Fruit fly (Drosophila melanogaster): Measurements from ENCODE around the gene RhoBTB.

RhoBTB gene

DNA sequence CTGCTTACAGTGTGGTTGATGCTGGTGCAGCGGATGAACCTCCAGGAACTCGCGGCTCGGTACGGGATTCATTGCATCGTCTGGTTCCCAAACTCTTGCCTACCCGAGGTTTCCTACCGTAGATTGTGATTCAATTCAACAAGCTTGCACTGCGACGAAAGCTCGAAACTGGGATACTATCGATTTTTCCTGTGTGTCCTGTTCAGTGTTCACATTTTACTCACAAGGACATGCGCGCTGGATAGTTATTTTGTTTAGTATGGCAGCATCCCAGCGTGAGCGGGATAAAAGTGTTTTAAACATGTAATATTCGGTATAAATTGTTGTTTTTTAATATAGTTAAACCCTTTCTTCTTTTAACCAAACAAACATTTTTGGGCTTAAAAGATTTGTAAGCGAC lies 49.8 kb downstream of the RhoBTB start, which contains the start of gene CG5282:
CG5282 (minus strand) TSS at position 184 of the 400 bp plus-strand sequence.
- TF ChIP-seq noc (tag; optimal IDR thresholded peaks at IDR 0.05): no peak

DNA sequence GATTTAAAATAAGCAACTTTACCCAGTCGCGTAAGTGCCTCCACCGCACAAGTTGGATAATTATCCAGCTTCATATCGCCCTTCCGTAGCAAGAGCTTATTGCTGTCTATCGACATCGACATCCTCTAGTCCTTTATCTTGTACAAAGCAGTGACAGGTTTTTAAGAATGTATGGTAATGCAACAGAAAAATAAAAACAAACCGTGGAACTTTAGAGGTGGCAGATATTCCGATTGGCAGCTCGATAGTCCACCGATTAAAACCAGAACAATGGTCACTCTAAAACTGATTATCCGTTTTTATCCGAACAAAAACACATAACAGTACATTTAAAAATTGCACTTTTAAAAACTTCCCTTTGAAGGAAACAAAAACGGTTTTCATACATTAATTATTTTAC lies 51.4 kb downstream of the RhoBTB start, which contains the start of gene CG5274:
CG5274 (minus strand) TSS at position 218 of the 400 bp plus-strand sequence.
- TF ChIP-seq noc (tag; optimal IDR thresholded peaks at IDR 0.05): no peak

DNA sequence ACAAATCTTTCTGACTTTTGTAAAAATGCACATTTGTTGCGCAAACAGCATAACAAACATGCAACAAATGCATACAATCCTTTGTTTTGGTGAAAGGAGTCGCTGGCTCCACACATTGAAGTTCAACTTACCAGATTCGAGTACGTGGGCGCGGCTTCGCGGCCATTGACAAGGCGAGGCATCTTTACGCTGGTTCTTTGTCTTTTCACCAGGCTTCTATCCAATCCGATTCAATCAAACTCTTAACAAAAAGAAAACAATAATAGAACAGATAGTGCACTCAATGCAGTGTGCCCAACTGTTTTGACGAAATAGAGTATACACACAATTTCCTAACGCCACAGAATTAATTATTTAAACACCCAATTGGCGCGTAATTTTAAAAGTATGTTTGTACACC lies 54.1 kb downstream of the RhoBTB start, which contains the start of gene CG5262:
CG5262 (minus strand) TSS at position 294 of the 400 bp plus-strand sequence.
- no peak for TF ChIP-seq noc (tag; optimal IDR thresholded peaks at IDR 0.05)

DNA sequence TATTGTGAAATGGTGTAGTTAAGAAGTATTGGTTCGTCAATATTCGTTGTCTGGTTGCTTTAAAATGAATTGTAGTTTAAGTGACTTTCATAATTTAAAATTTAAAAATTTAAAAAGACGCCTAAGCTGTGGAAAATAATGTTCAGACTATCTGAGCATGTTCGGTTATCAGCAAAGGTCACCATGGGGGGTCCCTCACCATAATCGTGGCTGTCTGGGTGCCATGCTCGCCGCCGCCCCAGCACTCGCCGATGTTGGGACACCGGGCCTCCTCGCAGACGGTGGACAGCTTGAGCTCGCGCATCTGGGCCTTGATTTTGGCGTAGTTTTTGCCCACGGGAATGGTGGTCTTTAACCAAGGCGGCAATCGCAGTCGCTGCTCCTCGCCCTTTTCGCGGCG lies 55.6 kb downstream of the RhoBTB start:
- TF ChIP-seq noc (tag; optimal IDR thresholded peaks at IDR 0.05): no peak

Data from whole organism, larva.